Worm (Caenorhabditis elegans) whole organism, mixed stage, embryonic: ENCODE measurements around the gene ins-19.

Experiments
- M03D4.4 ChIP-seq: sonication (generic microtip); optimal IDR thresholded peaks from 2 replicates; lab custom pipeline; 2017; ENCODE audit warnings: mild to moderate bottlenecking, missing genetic modification characterization, missing compliant biosample characterization
- bed-3 ChIP-seq: fragments of 200-800 bp; sonication (Bioruptor generic); optimal IDR thresholded peaks from 3 replicates; lab custom pipeline; 2018; ENCODE audit warnings: mild to moderate bottlenecking, missing genetic modification characterization, moderate library complexity, missing compliant biosample characterization
- blmp-1 ChIP-seq: fragments of 150-350 bp; optimal IDR thresholded peaks from 2 replicates; lab custom pipeline; 2014; ENCODE audit warnings: missing biosample characterization, missing genetic modification characterization
- ceh-39 ChIP-seq: fragments of 150-350 bp; optimal IDR thresholded peaks from 2 replicates; lab custom pipeline; 2014; ENCODE audit warnings: missing biosample characterization, missing genetic modification characterization
- ceh-43 ChIP-seq: fragments of 200-800 bp; sonication (Bioruptor generic); optimal IDR thresholded peaks from 2 replicates; lab custom pipeline; 2018; ENCODE audit warnings: mild to moderate bottlenecking, missing genetic modification characterization, moderate library complexity, missing compliant biosample characterization
- ceh-83 ChIP-seq: fragments of 200-800 bp; sonication (Bioruptor generic); optimal IDR thresholded peaks from 2 replicates; lab custom pipeline; 2018; ENCODE audit warnings: mild to moderate bottlenecking, missing genetic modification characterization, missing compliant biosample characterization
- cnd-1 ChIP-seq: fragments of 200-800 bp; sonication (Bioruptor generic); optimal IDR thresholded peaks from 2 replicates; lab custom pipeline; 2018; ENCODE audit warnings: mild to moderate bottlenecking, missing genetic modification characterization, missing compliant biosample characterization
- drap-1 ChIP-seq: fragments of 200-800 bp; sonication (Bioruptor generic); optimal IDR thresholded peaks from 3 replicates; lab custom pipeline; 2018; ENCODE audit warnings: mild to moderate bottlenecking, missing genetic modification characterization, missing compliant biosample characterization
- elt-1 ChIP-seq: sonication (generic microtip); optimal IDR thresholded peaks from 2 replicates; lab custom pipeline; 2017; ENCODE audit warnings: missing genetic modification characterization, mild to moderate bottlenecking, missing compliant biosample characterization, antibody characterized with exemption, moderate library complexity, borderline replicate concordance; ENCODE audit not compliant: insufficient read depth
- elt-3 ChIP-seq: fragments of 150-350 bp; optimal IDR thresholded peaks from 2 replicates; lab custom pipeline; 2014; ENCODE audit warnings: missing biosample characterization, missing genetic modification characterization
- flh-1 ChIP-seq: fragments of 200-800 bp; sonication (Bioruptor generic); optimal IDR thresholded peaks from 2 replicates; lab custom pipeline; 2018; ENCODE audit warnings: mild to moderate bottlenecking, missing genetic modification characterization, moderate library complexity, missing compliant biosample characterization
- ham-2 ChIP-seq: fragments of 200-800 bp; sonication (Bioruptor generic); optimal IDR thresholded peaks from 2 replicates; lab custom pipeline; 2018; ENCODE audit warnings: mild to moderate bottlenecking, missing genetic modification characterization, missing compliant biosample characterization
- hlh-1 ChIP-seq: fragments of 150-350 bp; optimal IDR thresholded peaks from 2 replicates; lab custom pipeline; 2014; ENCODE audit warnings: missing biosample characterization, missing genetic modification reagents, missing genetic modification characterization
- lin-13 ChIP-seq: fragments of 150-350 bp; optimal IDR thresholded peaks from 2 replicates; lab custom pipeline; 2014; ENCODE audit warnings: missing biosample characterization, missing genetic modification characterization
- lin-32 ChIP-seq: fragments of 200-800 bp; sonication (Bioruptor generic); optimal IDR thresholded peaks from 2 replicates; lab custom pipeline; 2018; ENCODE audit warnings: mild to moderate bottlenecking, missing genetic modification characterization, missing compliant biosample characterization
- lsy-2 ChIP-seq: fragments of 150-350 bp; optimal IDR thresholded peaks from 2 replicates; lab custom pipeline; 2014; ENCODE audit warnings: missing biosample characterization, missing genetic modification characterization
- mab-5 ChIP-seq: fragments of 150-350 bp; optimal IDR thresholded peaks from 2 replicates; lab custom pipeline; 2014; ENCODE audit warnings: missing biosample characterization, missing genetic modification characterization
- mep-1 ChIP-seq: fragments of 150-350 bp; optimal IDR thresholded peaks from 2 replicates; lab custom pipeline; 2017; ENCODE audit warnings: missing biosample characterization, missing genetic modification reagents, missing genetic modification characterization, inconsistent platforms
- mls-2 ChIP-seq: sonication (generic microtip); optimal IDR thresholded peaks from 2 replicates; lab custom pipeline; 2016; ENCODE audit warnings: mild to moderate bottlenecking, missing genetic modification characterization, moderate library complexity, missing compliant biosample characterization
- nhr-12 ChIP-seq: fragments of 150-350 bp; optimal IDR thresholded peaks from 2 replicates; lab custom pipeline; 2014; ENCODE audit warnings: missing biosample characterization, missing genetic modification characterization
- nhr-2 ChIP-seq: fragments of 150-350 bp; optimal IDR thresholded peaks from 2 replicates; lab custom pipeline; 2014; ENCODE audit warnings: missing biosample characterization, missing genetic modification characterization
- nhr-237 ChIP-seq: fragments of 150-350 bp; optimal IDR thresholded peaks from 2 replicates; lab custom pipeline; 2014; ENCODE audit warnings: missing biosample characterization, missing genetic modification characterization
- nhr-28 ChIP-seq: fragments of 150-350 bp; optimal IDR thresholded peaks from 2 replicates; lab custom pipeline; 2014; ENCODE audit warnings: missing biosample characterization, missing genetic modification characterization
- nhr-76 ChIP-seq: sonication (generic microtip); optimal IDR thresholded peaks from 2 replicates; lab custom pipeline; 2017; ENCODE audit warnings: missing biosample characterization, missing genetic modification characterization
- pha-4 ChIP-seq: fragments of 150-350 bp; optimal IDR thresholded peaks from 2 replicates; lab custom pipeline; 2018; ENCODE audit warnings: missing biosample characterization, missing genetic modification reagents, missing genetic modification characterization
- sem-2 ChIP-seq: fragments of 200-800 bp; sonication (Bioruptor generic); optimal IDR thresholded peaks from 2 replicates; lab custom pipeline; 2018; ENCODE audit warnings: mild to moderate bottlenecking, missing genetic modification characterization, missing compliant biosample characterization
- snpc-4 ChIP-seq: fragments of 150-350 bp; optimal IDR thresholded peaks from 2 replicates; lab custom pipeline; 2014; ENCODE audit warnings: missing biosample characterization, missing genetic modification characterization
- sptf-1 ChIP-seq: sonication (generic microtip); optimal IDR thresholded peaks from 2 replicates; lab custom pipeline; 2017; ENCODE audit warnings: mild to moderate bottlenecking, missing genetic modification characterization, moderate library complexity, missing compliant biosample characterization
- tbx-8 ChIP-seq: fragments of 200-800 bp; sonication (Bioruptor generic); optimal IDR thresholded peaks from 2 replicates; lab custom pipeline; 2018; ENCODE audit warnings: mild to moderate bottlenecking, missing genetic modification characterization, moderate library complexity, missing compliant biosample characterization
- unc-120 ChIP-seq: sonication (generic microtip); optimal IDR thresholded peaks from 2 replicates; lab custom pipeline; 2017; ENCODE audit warnings: missing genetic modification characterization, missing compliant biosample characterization; ENCODE audit not compliant: poor library complexity, severe bottlenecking
- unc-39 ChIP-seq: fragments of 150-350 bp; optimal IDR thresholded peaks from 2 replicates; lab custom pipeline; 2014; ENCODE audit warnings: missing biosample characterization, missing genetic modification characterization
- unc-62 ChIP-seq: fragments of 150-350 bp; optimal IDR thresholded peaks from 2 replicates; lab custom pipeline; 2014; ENCODE audit warnings: missing biosample characterization, missing genetic modification reagents, missing genetic modification characterization
- zip-8 ChIP-seq: fragments of 150-350 bp; optimal IDR thresholded peaks from 2 replicates; lab custom pipeline; 2014; ENCODE audit warnings: missing biosample characterization, missing genetic modification characterization

ins-19 gene

ce11 chrII:3126341-3126740 is at the start of gene ins-19:
TSS of gene ins-19 (minus strand) at chrII:3126441.
- TF ChIP-seq unc-120 (no peak), tbx-8 (GFP tag; lab: Kevin White, UChicago) (no peak), nhr-12 (tag; lab: Kevin White, UChicago) (no peak)
- TF ChIP-seq, all 35 proteins: peak for 0

ce11 chrII:3172176-3172575 is 45.9 kb upstream of the ins-19 start, which contains the start of gene Y27F2A.10:
TSS of gene Y27F2A.10 (minus strand) at chrII:3172276.
- no peak for TF ChIP-seq ceh-39 (tag; lab: Kevin White, UChicago)
- no peak for TF ChIP-seq mep-1 (tag; lab: Kevin White, UChicago)
- TF ChIP-seq elt-1 (tag; lab: Kevin White, UChicago), result no peak
- no peak for TF ChIP-seq hlh-1 (tag; lab: Kevin White, UChicago)
- no peak for TF ChIP-seq pha-4
- TF ChIP-seq sem-2 (GFP tag; lab: Kevin White, UChicago), result no peak
- TF ChIP-seq flh-1 (GFP tag; lab: Kevin White, UChicago), result no peak
- TF ChIP-seq sptf-1 (tag; lab: Kevin White, UChicago), result no peak
- no peak for TF ChIP-seq elt-3 (tag; lab: Kevin White, UChicago)
- TF ChIP-seq lin-32 (GFP tag; lab: Kevin White, UChicago), result no peak
- TF ChIP-seq ceh-43 (GFP tag; lab: Kevin White, UChicago), result no peak
- no peak for TF ChIP-seq zip-8 (tag; lab: Kevin White, UChicago)
- no peak for TF ChIP-seq lin-13
- no peak for TF ChIP-seq ham-2 (GFP tag; lab: Kevin White, UChicago)
- TF ChIP-seq blmp-1, result no peak
- TF ChIP-seq nhr-12 (tag; lab: Kevin White, UChicago), result no peak
- TF ChIP-seq drap-1 (GFP tag; lab: Kevin White, UChicago), result no peak

- TF ChIP-seq M03D4.4 (tag; lab: Kevin White, UChicago) (no peak), cnd-1 (tag; lab: Kevin White, UChicago) (no peak), unc-39 (tag; lab: Kevin White, UChicago) (no peak), ceh-39 (tag; lab: Kevin White, UChicago) (no peak), mab-5 (tag; lab: Kevin White, UChicago) (no peak), nhr-12 (tag; lab: Kevin White, UChicago) (no peak), mls-2 (tag; lab: Kevin White, UChicago) (no peak), blmp-1 (no peak), ceh-83 (GFP tag; lab: Kevin White, UChicago) (no peak), pha-4 (no peak), sptf-1 (tag; lab: Kevin White, UChicago) (no peak), bed-3 (GFP tag; lab: Kevin White, UChicago) (no peak), elt-1 (tag; lab: Kevin White, UChicago) (no peak), snpc-4 (tag; lab: Kevin White, UChicago) (no peak), lin-13 (no peak), unc-62 (GFP tag; lab: Kevin White, UChicago) (no peak), nhr-76 (tag; lab: Kevin White, UChicago) (no peak)
Observed at ce11 chrII:3170089-3170488, 43.8 kb upstream of the ins-19 start, which contains the start of gene fbxc-55. TSS of gene fbxc-55 (minus strand) at chrII:3170189.

ce11 chrII:3158985-3159384 is 32.7 kb upstream of the ins-19 start, which contains the start of gene sri-34:
TSS of gene sri-34 (minus strand) at chrII:3159085.
- TF ChIP-seq bed-3 (GFP tag; lab: Kevin White, UChicago), result no peak
- no peak for TF ChIP-seq elt-1 (tag; lab: Kevin White, UChicago)
- TF ChIP-seq sptf-1 (tag; lab: Kevin White, UChicago), result no peak
- TF ChIP-seq mab-5 (tag; lab: Kevin White, UChicago), result no peak
- no peak for TF ChIP-seq nhr-28 (tag; lab: Kevin White, UChicago)
- no peak for TF ChIP-seq lin-13
- no peak for TF ChIP-seq zip-8 (tag; lab: Kevin White, UChicago)
- no peak for TF ChIP-seq drap-1 (GFP tag; lab: Kevin White, UChicago)
- TF ChIP-seq ham-2 (GFP tag; lab: Kevin White, UChicago), result no peak
- TF ChIP-seq hlh-1 (tag; lab: Kevin White, UChicago), result no peak
- no peak for TF ChIP-seq elt-3 (tag; lab: Kevin White, UChicago)
- TF ChIP-seq nhr-237 (tag; lab: Kevin White, UChicago), result no peak
- TF ChIP-seq nhr-2, result no peak
- TF ChIP-seq unc-39 (tag; lab: Kevin White, UChicago), result no peak
- no peak for TF ChIP-seq lsy-2 (tag; lab: Kevin White, UChicago)
- TF ChIP-seq, all 35 proteins: peak for 0
